Worm (Caenorhabditis elegans) whole organism, late embryonic: ENCODE measurements around the gene F44D12.6.

Experiments
- C38D4.7 ChIP-seq: fragments of 200-800 bp; sonication (Bioruptor generic); optimal IDR thresholded peaks from 2 replicates; lab custom pipeline; 2018; ENCODE audit warnings: mild to moderate bottlenecking, missing genetic modification characterization, moderate library complexity, missing compliant biosample characterization
- F13H6.1 ChIP-seq: sonication (generic microtip); optimal IDR thresholded peaks from 2 replicates; lab custom pipeline; 2016; ENCODE audit warnings: missing genetic modification characterization, missing compliant biosample characterization
- K09A11.1 ChIP-seq: sonication (generic microtip); optimal IDR thresholded peaks from 2 replicates; lab custom pipeline; 2017; ENCODE audit warnings: antibody characterized with exemption, mild to moderate bottlenecking, missing genetic modification characterization, missing compliant biosample characterization; ENCODE audit not compliant: insufficient read depth
- Y22D7AL.16 ChIP-seq: sonication (generic microtip); optimal IDR thresholded peaks from 2 replicates; lab custom pipeline; 2016; ENCODE audit warnings: missing genetic modification characterization, missing compliant biosample characterization
- ahr-1 ChIP-seq: sonication (generic microtip); optimal IDR thresholded peaks from 2 replicates; lab custom pipeline; 2016; ENCODE audit warnings: missing genetic modification characterization, missing compliant biosample characterization
- ceh-18 ChIP-seq: sonication (generic microtip); optimal IDR thresholded peaks from 2 replicates; lab custom pipeline; 2016; ENCODE audit warnings: missing genetic modification characterization, missing compliant biosample characterization
- ceh-19 ChIP-seq: fragments of 200-800 bp; sonication (Bioruptor generic); optimal IDR thresholded peaks from 2 replicates; lab custom pipeline; 2018; ENCODE audit warnings: mild to moderate bottlenecking, missing genetic modification characterization, missing compliant biosample characterization
- ceh-30 ChIP-seq: fragments of 150-350 bp; optimal IDR thresholded peaks from 2 replicates; lab custom pipeline; 2014; ENCODE audit warnings: missing biosample characterization, missing genetic modification characterization
- ceh-34 ChIP-seq: sonication (generic microtip); optimal IDR thresholded peaks from 2 replicates; lab custom pipeline; 2016; ENCODE audit warnings: mild to moderate bottlenecking, missing genetic modification characterization, missing compliant biosample characterization
- ceh-45 ChIP-seq: fragments of 200-800 bp; sonication (Bioruptor generic); IDR thresholded peaks from 2 replicates; pipeline ENCODE4 v1.3.6; 2022; ENCODE audit warnings: missing genetic modification reagents, missing genetic modification characterization, missing compliant biosample characterization
- dmd-4 ChIP-seq: sonication (generic microtip); optimal IDR thresholded peaks from 2 replicates; lab custom pipeline; 2016; ENCODE audit warnings: borderline replicate concordance, missing genetic modification characterization, missing compliant biosample characterization
- dve-1 ChIP-seq: sonication (generic microtip); optimal IDR thresholded peaks from 2 replicates; lab custom pipeline; 2017; ENCODE audit warnings: antibody characterized with exemption, mild to moderate bottlenecking, missing genetic modification characterization, missing compliant biosample characterization
- ets-4 ChIP-seq: sonication (generic microtip); optimal IDR thresholded peaks from 2 replicates; lab custom pipeline; 2016; ENCODE audit warnings: missing genetic modification characterization, missing compliant biosample characterization
- fkh-6 ChIP-seq: sonication (generic microtip); optimal IDR thresholded peaks from 2 replicates; lab custom pipeline; 2016; ENCODE audit warnings: missing genetic modification characterization, missing compliant biosample characterization
- gmeb-2 ChIP-seq: sonication (generic microtip); optimal IDR thresholded peaks from 2 replicates; lab custom pipeline; 2016; ENCODE audit warnings: missing genetic modification characterization, inconsistent platforms, missing compliant biosample characterization
- hlh-13 ChIP-seq: fragments of 200-800 bp; sonication (Bioruptor generic); optimal IDR thresholded peaks from 2 replicates; lab custom pipeline; 2018; ENCODE audit warnings: mild to moderate bottlenecking, missing genetic modification characterization, missing compliant biosample characterization
- hlh-15 ChIP-seq: sonication (generic microtip); optimal IDR thresholded peaks from 2 replicates; lab custom pipeline; 2016; ENCODE audit warnings: missing genetic modification characterization, missing compliant biosample characterization
- hlh-6 ChIP-seq: sonication (generic microtip); optimal IDR thresholded peaks from 2 replicates; lab custom pipeline; 2016; ENCODE audit warnings: missing genotype, missing genetic modification characterization, missing compliant biosample characterization
- hlh-8 ChIP-seq: sonication (generic microtip); optimal IDR thresholded peaks from 2 replicates; lab custom pipeline; 2016; ENCODE audit warnings: missing genotype, missing genetic modification characterization, missing compliant biosample characterization
- mec-3 ChIP-seq: sonication (generic microtip); optimal IDR thresholded peaks from 2 replicates; lab custom pipeline; 2016; ENCODE audit warnings: borderline replicate concordance, missing genetic modification characterization, missing compliant biosample characterization
- nfya-1 ChIP-seq: sonication (generic microtip); optimal IDR thresholded peaks from 2 replicates; lab custom pipeline; 2017; ENCODE audit warnings: missing genetic modification characterization, mild to moderate bottlenecking, missing compliant biosample characterization, antibody characterized with exemption, moderate library complexity
- nhr-232 ChIP-seq: sonication (generic microtip); optimal IDR thresholded peaks from 2 replicates; lab custom pipeline; 2016; ENCODE audit warnings: missing genetic modification characterization, missing compliant biosample characterization
- odd-2 ChIP-seq: sonication (generic microtip); optimal IDR thresholded peaks from 2 replicates; lab custom pipeline; 2017; ENCODE audit warnings: antibody characterized with exemption, mild to moderate bottlenecking, missing genetic modification characterization, missing compliant biosample characterization
- pag-3 ChIP-seq: sonication (generic microtip); optimal IDR thresholded peaks from 2 replicates; lab custom pipeline; 2016; ENCODE audit warnings: missing compliant biosample characterization, missing genetic modification characterization, borderline replicate concordance
- pat-9 ChIP-seq: fragments of 200-800 bp; sonication (Bioruptor generic); optimal IDR thresholded peaks from 2 replicates; lab custom pipeline; 2018; ENCODE audit warnings: mild to moderate bottlenecking, missing genetic modification characterization, moderate library complexity, missing compliant biosample characterization
- pax-1 ChIP-seq: fragments of 150-350 bp; optimal IDR thresholded peaks from 2 replicates; lab custom pipeline; 2014; ENCODE audit warnings: missing biosample characterization, missing genetic modification characterization
- pha-4 ChIP-seq: fragments of 150-350 bp; optimal IDR thresholded peaks from 2 replicates; lab custom pipeline; 2018; ENCODE audit warnings: missing biosample characterization, missing genetic modification reagents, missing genetic modification characterization
- pqm-1 ChIP-seq: sonication (generic microtip); optimal IDR thresholded peaks from 2 replicates; lab custom pipeline; 2016; ENCODE audit warnings: missing genetic modification characterization, missing compliant biosample characterization
- ref-2 ChIP-seq: sonication (generic microtip); optimal IDR thresholded peaks from 2 replicates; lab custom pipeline; 2016; ENCODE audit warnings: missing genetic modification characterization, missing compliant biosample characterization
- rnt-1 ChIP-seq: sonication (generic microtip); optimal IDR thresholded peaks from 2 replicates; lab custom pipeline; 2016; ENCODE audit warnings: missing genetic modification characterization, missing compliant biosample characterization
- sox-2 ChIP-seq: fragments of 200-800 bp; sonication (Bioruptor generic); IDR thresholded peaks from 2 replicates; pipeline ENCODE4 v1.3.6; 2022; ENCODE audit warnings: missing genetic modification reagents, missing genetic modification characterization, missing compliant biosample characterization
- sox-4 ChIP-seq: sonication (generic microtip); optimal IDR thresholded peaks from 2 replicates; lab custom pipeline; 2017; ENCODE audit warnings: mild to moderate bottlenecking, missing genetic modification characterization, inconsistent platforms, missing compliant biosample characterization
- syd-9 ChIP-seq: sonication (generic microtip); optimal IDR thresholded peaks from 2 replicates; lab custom pipeline; 2016; ENCODE audit warnings: mild to moderate bottlenecking, missing genetic modification characterization, moderate library complexity, missing compliant biosample characterization
- tbx-2 ChIP-seq: sonication (generic microtip); optimal IDR thresholded peaks from 2 replicates; lab custom pipeline; 2016; ENCODE audit warnings: missing genetic modification characterization, missing compliant biosample characterization
- unc-3 ChIP-seq, 2 experiments: fragments of 200-800 bp in 1 of 2; sonication (Bioruptor generic) in 1 of 2; sonication (generic microtip) in 1 of 2; conservative IDR thresholded peaks in 1 of 2; optimal IDR thresholded peaks in 1 of 2; 2 replicates each; pipeline versions ENCODE4 v1.3.6 to Lab custom; 2016 to 2022; ENCODE audit warnings: missing compliant biosample characterization in 2 of 2, missing genetic modification characterization in 2 of 2, missing genetic modification reagents in 1 of 2
- unc-42 ChIP-seq: sonication (generic microtip); optimal IDR thresholded peaks from 2 replicates; lab custom pipeline; 2016; ENCODE audit warnings: missing genotype, missing genetic modification characterization, missing compliant biosample characterization
- unc-55 ChIP-seq: sonication (generic microtip); optimal IDR thresholded peaks from 2 replicates; lab custom pipeline; 2017; ENCODE audit warnings: missing biosample characterization, missing genetic modification reagents, missing genetic modification characterization
- zip-5 ChIP-seq: sonication (generic microtip); optimal IDR thresholded peaks from 2 replicates; lab custom pipeline; 2016; ENCODE audit warnings: missing genetic modification characterization, missing compliant biosample characterization
- ztf-16 ChIP-seq: sonication (generic microtip); optimal IDR thresholded peaks from 2 replicates; lab custom pipeline; 2017; ENCODE audit warnings: missing genetic modification characterization, missing compliant biosample characterization

The F44D12.6 gene

DNA sequence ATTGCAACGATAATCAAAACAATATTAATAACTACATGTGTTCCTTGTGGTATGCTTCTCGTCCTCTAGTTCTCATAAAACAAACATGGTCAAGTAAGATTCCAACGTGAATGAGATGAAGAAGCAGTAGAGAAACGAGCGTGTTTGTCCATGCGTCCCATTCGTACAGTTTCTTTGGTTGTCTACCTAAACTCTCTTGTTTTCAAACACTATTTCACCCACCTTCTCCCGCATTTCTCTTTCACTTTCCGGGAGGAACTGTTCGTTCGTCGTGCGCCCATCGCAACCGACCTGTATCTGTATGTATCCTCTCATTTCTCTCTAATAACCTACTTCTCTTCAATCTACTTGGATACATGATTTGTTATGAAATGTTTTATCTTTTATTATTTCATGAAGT, 25.4 kb upstream of the F44D12.6 start:
- peak; percentile 10 for TF ChIP-seq ref-2
- no peak for TF ChIP-seq Y22D7AL.16
- TF ChIP-seq unc-55 (GFP tag; lab: Kevin White, UChicago): no peak

DNA sequence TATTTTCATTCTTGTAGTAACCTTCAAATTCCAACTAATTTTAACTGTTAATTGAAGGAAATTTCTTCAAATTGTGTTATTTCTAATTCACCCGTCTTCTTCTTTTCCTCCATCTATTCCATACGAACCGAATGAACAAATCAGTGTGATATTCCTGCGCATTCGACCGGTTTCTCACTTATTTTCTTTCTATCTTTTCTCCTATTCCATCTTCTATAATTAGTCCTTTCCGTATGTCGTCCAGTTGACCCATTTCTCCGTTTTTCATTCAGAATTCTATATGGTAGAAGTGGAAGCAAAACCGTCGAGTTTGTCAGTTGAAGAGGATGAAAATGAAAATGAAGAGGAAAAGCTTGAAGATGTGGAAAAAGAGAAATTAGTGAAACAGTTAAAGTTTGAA, 23.6 kb upstream of the F44D12.6 start, which contains the start of gene magu-4:
Gene magu-4, plus strand, starts transcription at position 218 of the 400 bp plus-strand sequence.
- TF ChIP-seq hlh-8 (tag; lab: Kevin White, UChicago) (no peak), ets-4 (no peak), hlh-15 (tag; lab: Kevin White, UChicago) (no peak), ceh-45 (no peak), ahr-1 (no peak), F13H6.1 (no peak)
- TF ChIP-seq, all 69 proteins: peak for 0

DNA sequence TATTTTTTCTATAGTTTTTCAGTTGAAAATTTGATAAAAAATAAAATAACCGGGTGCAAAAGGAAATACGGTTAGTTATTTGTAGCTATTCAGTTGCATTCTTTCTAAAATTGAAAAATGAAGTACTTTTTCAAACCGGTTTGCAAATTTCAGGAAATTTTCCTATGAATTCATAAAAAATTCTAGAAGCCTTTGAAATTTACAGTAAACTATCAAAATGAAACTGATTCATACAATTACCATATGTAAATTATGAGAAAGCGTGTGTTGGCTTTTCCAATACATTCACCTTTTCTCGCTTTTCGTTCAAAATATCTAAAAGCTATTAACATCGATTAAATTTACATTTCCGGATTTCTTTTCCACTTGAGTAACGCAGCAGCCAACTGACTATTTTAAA, 16.2 kb upstream of the F44D12.6 start, which contains the start of gene ent-7:
Gene ent-7, plus strand, starts transcription at position 301 of the 400 bp plus-strand sequence.
- TF ChIP-seq C38D4.7: no peak
- no peak for TF ChIP-seq pqm-1
- TF ChIP-seq pag-3 (tag; lab: Kevin White, UChicago): no peak
- no peak for TF ChIP-seq ets-4
- TF ChIP-seq F13H6.1: no peak
- TF ChIP-seq gmeb-2 (tag; lab: Kevin White, UChicago): no peak

DNA sequence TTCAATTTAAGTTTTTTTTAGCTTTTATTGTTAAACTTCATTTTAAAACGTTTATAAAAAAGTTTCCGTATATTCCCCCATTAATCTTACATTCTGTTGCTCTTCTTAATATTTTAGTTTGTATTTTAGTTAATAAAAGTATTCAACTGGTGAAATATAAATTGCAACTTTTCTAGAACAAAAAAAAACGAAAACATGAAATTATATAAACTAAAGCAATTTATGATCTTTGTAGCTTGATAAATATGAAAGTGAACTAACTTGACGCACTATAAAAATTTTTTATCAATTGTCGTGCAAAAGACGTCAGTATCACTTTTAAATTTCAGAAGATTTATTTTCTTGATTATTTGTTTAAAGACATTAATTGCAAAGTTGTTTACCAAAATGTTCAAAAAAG, 15.5 kb upstream of the F44D12.6 start, which contains the start of gene F44D12.2:
Gene F44D12.2, minus strand, starts transcription at position 101 of the 400 bp plus-strand sequence.
- TF ChIP-seq fkh-6 (tag; lab: Kevin White, UChicago) (no peak), rnt-1 (tag; lab: Kevin White, UChicago) (no peak), ztf-16 (no peak), ets-4 (no peak), nfya-1 (tag; lab: Kevin White, UChicago) (no peak), sox-4 (tag; lab: Kevin White, UChicago) (no peak)

DNA sequence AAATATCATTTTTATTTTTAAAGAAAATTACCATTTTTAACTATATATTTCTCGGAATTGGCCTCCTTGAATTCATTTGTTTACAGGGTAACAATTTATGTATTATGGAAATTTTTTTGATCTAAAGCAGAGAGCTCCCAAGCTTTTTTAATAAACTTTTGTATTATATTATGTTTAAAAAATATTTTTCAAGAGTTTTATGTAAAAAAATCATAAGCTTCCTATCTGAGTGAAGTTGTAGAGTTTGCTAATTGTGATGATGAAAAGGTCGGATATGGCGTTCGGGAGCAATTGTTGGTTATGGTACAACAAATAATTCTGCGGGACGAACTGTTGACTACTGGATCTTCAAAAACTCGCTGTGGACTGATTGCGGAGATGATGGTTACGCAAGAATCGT, 11.9 kb upstream of the F44D12.6 start, which contains the start of gene F44D12.19:
Gene F44D12.19, plus strand, starts transcription at position 301 of the 400 bp plus-strand sequence.
- no peak for TF ChIP-seq ceh-30
- TF ChIP-seq pat-9 (tag; lab: Kevin White, UChicago): no peak
- TF ChIP-seq hlh-6: no peak
- no peak for TF ChIP-seq K09A11.1 (tag; lab: Kevin White, UChicago)
- TF ChIP-seq dmd-4 (tag; lab: Kevin White, UChicago): no peak
- no peak for TF ChIP-seq nhr-232 (tag; lab: Kevin White, UChicago)
- TF ChIP-seq ceh-18 (tag; lab: Kevin White, UChicago): no peak
- TF ChIP-seq pha-4: no peak
- no peak for TF ChIP-seq mec-3 (tag; lab: Kevin White, UChicago)
- no peak for TF ChIP-seq sox-4 (tag; lab: Kevin White, UChicago)
- TF ChIP-seq F13H6.1: no peak
- TF ChIP-seq fkh-6 (tag; lab: Kevin White, UChicago): no peak
- no peak for TF ChIP-seq hlh-15 (tag; lab: Kevin White, UChicago)

DNA sequence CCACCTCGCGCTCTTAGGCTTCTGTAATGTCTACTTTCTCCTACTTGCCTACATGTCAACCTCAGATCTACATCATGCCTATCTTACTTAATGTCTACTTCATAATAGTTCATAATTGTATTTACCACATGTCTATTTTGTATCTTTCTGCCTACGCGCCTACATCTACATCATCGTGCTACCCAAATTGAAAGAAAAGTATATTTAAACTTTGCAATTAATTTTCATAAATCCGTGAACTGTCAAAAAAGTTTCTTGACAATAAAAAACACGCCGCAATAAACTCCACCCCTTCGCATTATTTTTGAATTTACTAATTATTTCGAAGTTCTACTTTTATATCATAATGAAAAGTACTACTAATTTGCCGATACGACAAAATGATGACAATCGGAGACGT, 10.2 kb upstream of the F44D12.6 start, which contains the start of gene F44D12.8:
Gene F44D12.8, plus strand, starts transcription at position 301 of the 400 bp plus-strand sequence.
- TF ChIP-seq syd-9 (tag; lab: Kevin White, UChicago): no peak
- TF ChIP-seq odd-2 (tag; lab: Kevin White, UChicago): no peak
- no peak for TF ChIP-seq unc-42 (tag; lab: Kevin White, UChicago)
- no peak for TF ChIP-seq ref-2
- TF ChIP-seq ceh-19 (GFP tag; lab: Kevin White, UChicago): no peak
- TF ChIP-seq ceh-34 (tag; lab: Kevin White, UChicago): no peak
- no peak for TF ChIP-seq sox-2 (GFP tag; lab: Robert Waterston, UW)
- TF ChIP-seq ceh-45: no peak
- TF ChIP-seq unc-3 (GFP tag; conservative IDR thresholded peaks at IDR 0.05; lab: Robert Waterston, UW): no peak
- no peak for TF ChIP-seq unc-3 (tag; optimal IDR thresholded peaks at IDR 0.05; lab: Kevin White, UChicago)
- TF ChIP-seq zip-5: no peak
- no peak for TF ChIP-seq hlh-13
- TF ChIP-seq tbx-2: no peak
- TF ChIP-seq fkh-6 (tag; lab: Kevin White, UChicago): no peak
- no peak for TF ChIP-seq dve-1 (tag; lab: Kevin White, UChicago)
- no peak for TF ChIP-seq pax-1
